Worm (Caenorhabditis elegans) whole organism, L4/young adult: ENCODE measurements around the gene fipr-16.

Experiments used
- W03F9.2 ChIP-seq: fragments of 150-350 bp; optimal IDR thresholded peaks from 2 replicates; lab custom pipeline; 2014; ENCODE audit warnings: missing biosample characterization, missing genetic modification characterization
- dao-5 ChIP-seq: sonication (generic microtip); optimal IDR thresholded peaks from 2 replicates; lab custom pipeline; 2016; ENCODE audit warnings: missing genotype, missing genetic modification characterization, moderate library complexity, missing compliant biosample characterization
- him-1 ChIP-seq: sonication (generic microtip); optimal IDR thresholded peaks from 2 replicates; lab custom pipeline; 2016; ENCODE audit warnings: missing genotype, missing genetic modification reagents, missing genetic modification characterization, missing compliant biosample characterization

Gene fipr-16

DNA sequence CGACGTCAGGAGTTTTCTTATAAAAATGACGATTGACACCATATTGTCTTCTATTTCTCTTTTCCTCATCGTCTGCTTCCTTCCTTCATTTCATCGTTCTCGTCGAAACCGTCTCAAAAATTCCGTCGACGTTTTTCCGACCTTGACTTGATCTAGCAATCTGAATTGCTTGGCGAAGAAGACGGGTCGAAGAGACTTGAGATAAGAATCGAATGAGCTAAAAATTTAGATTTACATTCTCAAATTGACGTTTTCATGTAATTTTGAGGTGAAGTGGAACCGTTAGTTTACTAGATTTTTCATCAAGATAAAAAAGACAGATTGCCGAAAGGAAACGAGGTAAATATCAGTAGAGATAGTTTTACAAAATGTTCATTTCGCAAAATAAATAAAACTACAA, 13.2 kb downstream of the fipr-16 start:
- no peak for TF ChIP-seq him-1 (tag; lab: Kevin White, UChicago)
- TF ChIP-seq W03F9.2, result no peak
- no peak for TF ChIP-seq dao-5 (tag; lab: Kevin White, UChicago)

- no peak for TF ChIP-seq W03F9.2
- no peak for TF ChIP-seq dao-5 (tag; lab: Kevin White, UChicago)
Measured at ce11 chrIII:8575359-8576101, 15.3 kb downstream of the fipr-16 start.

ce11 chrIII:8574299-8574698, 16.5 kb downstream of the fipr-16 start:
- TF ChIP-seq him-1 (tag; lab: Kevin White, UChicago) (no peak), W03F9.2 (no peak), dao-5 (tag; lab: Kevin White, UChicago) (no peak)

DNA sequence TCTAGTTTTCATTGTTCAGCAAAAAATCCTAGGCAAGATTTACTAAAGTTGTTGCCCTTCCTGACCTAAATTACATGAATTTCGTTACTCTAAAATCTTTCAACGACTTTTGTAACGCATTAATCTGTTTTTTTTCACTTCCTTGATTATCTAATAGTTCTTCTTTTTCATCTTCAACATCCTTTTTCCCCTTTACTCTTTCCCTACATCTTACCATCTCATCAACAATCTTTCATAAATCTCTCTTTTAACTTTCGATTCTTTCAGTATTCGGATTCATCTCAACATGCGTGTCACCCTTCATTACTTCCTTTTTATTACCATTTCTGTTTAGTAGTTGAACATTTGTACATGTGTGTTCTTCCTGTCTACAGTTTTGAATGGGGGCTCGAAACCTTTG, 16.9 kb downstream of the fipr-16 start:
- TF ChIP-seq W03F9.2 (no peak), dao-5 (tag; lab: Kevin White, UChicago) (no peak), him-1 (tag; lab: Kevin White, UChicago) (no peak)

DNA sequence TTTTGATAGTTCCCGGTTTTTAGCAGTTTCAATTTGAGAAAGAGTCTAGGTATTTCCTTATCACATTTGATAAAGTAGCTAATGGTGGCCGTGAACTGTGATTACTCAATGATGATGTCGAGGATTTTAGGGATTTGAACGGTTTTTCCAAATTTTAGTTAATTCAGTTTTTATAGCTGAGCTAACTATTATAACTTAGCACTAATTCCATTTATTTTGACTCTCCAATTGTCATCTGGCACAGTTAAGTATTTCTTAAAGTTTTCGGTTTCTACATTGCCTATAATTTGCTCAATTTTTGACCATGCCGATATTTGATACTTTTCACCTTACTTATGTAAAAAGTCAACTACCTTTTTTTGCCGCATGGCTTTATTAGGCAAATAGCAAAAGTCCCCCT, 17.5 kb downstream of the fipr-16 start:
- TF ChIP-seq W03F9.2 (no peak), him-1 (tag; lab: Kevin White, UChicago) (no peak), dao-5 (tag; lab: Kevin White, UChicago) (no peak)

DNA sequence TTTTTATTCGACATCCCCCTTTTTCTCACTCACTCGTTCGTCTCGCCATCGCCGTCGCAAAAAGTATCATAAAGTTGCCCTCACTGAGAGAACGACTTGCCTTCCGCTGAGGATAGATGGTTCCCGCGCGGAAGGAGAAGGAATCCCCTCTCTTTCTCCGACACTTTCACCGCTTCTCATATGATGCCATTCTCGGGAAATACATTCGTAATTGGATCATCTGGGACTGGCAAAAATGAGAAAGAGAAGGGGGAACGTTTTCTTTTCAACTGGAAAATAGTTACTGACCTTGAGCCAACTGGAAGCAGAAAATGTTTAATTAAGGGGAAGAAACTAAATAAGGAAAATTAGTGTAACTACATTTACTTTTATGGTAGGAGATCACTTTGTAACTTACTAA, 18.9 kb downstream of the fipr-16 start:
- no peak for TF ChIP-seq W03F9.2
- TF ChIP-seq dao-5 (tag; lab: Kevin White, UChicago), result no peak
- no peak for TF ChIP-seq him-1 (tag; lab: Kevin White, UChicago)

DNA sequence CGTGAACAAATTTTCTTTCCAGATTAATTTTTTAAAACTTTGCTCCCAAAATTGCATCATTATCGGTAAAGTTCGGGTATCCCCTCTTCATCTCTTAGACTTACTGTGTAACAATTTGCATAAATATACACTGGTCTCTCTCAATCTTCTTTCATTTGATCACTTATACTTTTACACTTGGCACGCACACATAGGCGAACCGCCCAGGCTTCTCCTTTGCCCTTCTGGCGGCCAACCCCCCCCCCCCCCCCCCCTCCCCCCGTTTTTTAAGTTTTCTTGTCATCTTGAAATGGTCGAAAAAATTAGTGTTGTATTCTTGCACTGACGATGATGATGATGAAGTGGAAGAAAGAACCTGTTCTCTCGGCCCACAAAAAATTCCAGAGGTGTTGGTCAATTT, 20.5 kb downstream of the fipr-16 start:
- TF ChIP-seq dao-5 (tag; lab: Kevin White, UChicago) (no peak), him-1 (tag; lab: Kevin White, UChicago) (no peak), W03F9.2 (no peak)

DNA sequence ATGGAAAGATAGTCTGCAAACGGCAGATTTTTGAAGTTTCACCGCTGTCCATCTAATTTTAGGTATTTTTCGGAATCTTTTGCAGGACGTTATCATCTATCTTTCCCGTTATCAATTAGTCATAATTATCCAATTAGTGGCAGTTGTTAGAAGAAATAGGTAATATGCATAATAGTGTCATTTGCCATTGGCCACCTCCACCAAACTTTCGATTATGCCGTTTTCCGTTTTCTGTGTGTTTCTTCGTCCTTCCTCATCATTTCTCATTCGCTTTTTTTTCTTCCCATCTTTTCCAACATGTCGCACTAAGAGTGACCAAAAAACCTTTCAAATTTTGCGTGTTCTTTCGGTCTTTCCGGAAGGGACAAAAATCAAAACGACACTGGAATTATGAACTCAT, 26.4 kb downstream of the fipr-16 start:
- TF ChIP-seq dao-5 (tag; lab: Kevin White, UChicago) (no peak), him-1 (tag; lab: Kevin White, UChicago) (no peak), W03F9.2 (no peak)

ce11 chrIII:8560836-8561235, 29.9 kb downstream of the fipr-16 start, which contains the start of gene acdh-6:
TSS of gene acdh-6 (plus strand) at chrIII:8561136.
- TF ChIP-seq W03F9.2 (no peak), dao-5 (tag; lab: Kevin White, UChicago) (no peak), him-1 (tag; lab: Kevin White, UChicago) (no peak)

ce11 chrIII:8560398-8560797, 30.4 kb downstream of the fipr-16 start:
- TF ChIP-seq W03F9.2 (no peak), him-1 (tag; lab: Kevin White, UChicago) (no peak), dao-5 (tag; lab: Kevin White, UChicago) (no peak)

ce11 chrIII:8556836-8557385, 33.9 kb downstream of the fipr-16 start, which contains the start of gene C02D5.2:
TSS of gene C02D5.2 (plus strand) at chrIII:8557335.
- TF ChIP-seq dao-5 (tag; lab: Kevin White, UChicago) (no peak), him-1 (tag; lab: Kevin White, UChicago) (no peak), W03F9.2 (no peak)

ce11 chrIII:8555682-8556081, 35.1 kb downstream of the fipr-16 start:
- TF ChIP-seq W03F9.2 (no peak), him-1 (tag; lab: Kevin White, UChicago) (no peak), dao-5 (tag; lab: Kevin White, UChicago) (no peak)

- TF ChIP-seq W03F9.2 (no peak), dao-5 (tag; lab: Kevin White, UChicago) (no peak), him-1 (tag; lab: Kevin White, UChicago) (no peak)
Measured at ce11 chrIII:8554472-8554871, 36.3 kb downstream of the fipr-16 start, which contains the start of gene gsto-2. TSS of gene gsto-2 (plus strand) at chrIII:8554772.

DNA sequence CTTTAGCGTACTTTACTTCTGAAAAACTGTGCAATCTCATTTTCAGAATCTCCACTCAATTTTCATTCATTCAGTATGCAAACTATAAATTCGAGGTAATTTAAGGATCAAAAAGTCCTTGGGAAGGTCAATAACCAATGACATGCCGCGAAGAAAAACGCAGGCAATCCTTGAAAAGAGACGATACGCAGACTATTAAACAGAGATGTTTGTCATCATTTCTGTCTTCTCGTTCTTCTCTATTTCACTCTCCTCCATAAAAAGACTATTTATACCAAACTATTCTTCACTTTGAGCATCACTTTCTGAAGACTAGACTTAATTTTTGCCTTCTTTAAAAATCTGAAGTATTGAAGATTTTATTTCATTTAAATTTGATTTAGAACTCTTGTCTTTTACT, 38.7 kb downstream of the fipr-16 start, which contains the start of gene C02D5.4:
Gene C02D5.4, plus strand, starts transcription at position 41 of the 400 bp plus-strand sequence.
- TF ChIP-seq dao-5 (tag; lab: Kevin White, UChicago) (no peak), him-1 (tag; lab: Kevin White, UChicago) (no peak), W03F9.2 (no peak)
